Fruit fly (Drosophila melanogaster) whole organism, adult: ENCODE measurements around the gene CG13855.

Experiments used
- CG7101 ChIP-seq: fragments of 200-800 bp; sonication (Bioruptor generic); optimal IDR thresholded peaks from 2 replicates; lab custom pipeline; 2018; ENCODE audit warnings: missing biosample characterization, mild to moderate bottlenecking, missing genetic modification characterization, moderate library complexity
- bab1 ChIP-seq: fragments of 200-800 bp; sonication (Bioruptor generic); optimal IDR thresholded peaks from 3 replicates; lab custom pipeline; 2019; ENCODE audit warnings: missing biosample characterization, mild to moderate bottlenecking, missing genetic modification characterization, moderate library complexity
- cnc ChIP-seq, 2 experiments: fragments of >200 bp; optimal IDR thresholded peaks; 2 replicates each; lab custom pipeline; 2017
- toe ChIP-seq: fragments of 200-800 bp; sonication (Bioruptor generic); optimal IDR thresholded peaks from 2 replicates; lab custom pipeline; 2016; ENCODE audit warnings: missing biosample characterization, missing genetic modification characterization

- no peak for TF ChIP-seq CG7101 (tag; lab: Kevin White, UChicago)
- TF ChIP-seq toe (GFP tag; lab: Kevin White, UChicago): no peak
- no peak for TF ChIP-seq cnc (optimal IDR thresholded peaks at IDR 0.05; lab: Kevin White, UChicago)
- TF ChIP-seq bab1 (GFP tag; lab: Kevin White, UChicago): no peak
Measured at dm6 chr3R:22357942-22358341, 47.8 kb upstream of the CG13855 start.
